Worm (Caenorhabditis elegans) whole organism, L4/young adult: Measurements from ENCODE around the gene dsb-2.

ENCODE experiments used
- W03F9.2 ChIP-seq: fragments of 150-350 bp; optimal IDR thresholded peaks from 2 replicates; lab custom pipeline; 2014; ENCODE audit warnings: missing biosample characterization, missing genetic modification characterization
- dao-5 ChIP-seq: sonication (generic microtip); optimal IDR thresholded peaks from 2 replicates; lab custom pipeline; 2016; ENCODE audit warnings: missing genotype, missing genetic modification characterization, moderate library complexity, missing compliant biosample characterization
- him-1 ChIP-seq: sonication (generic microtip); optimal IDR thresholded peaks from 2 replicates; lab custom pipeline; 2016; ENCODE audit warnings: missing genotype, missing genetic modification reagents, missing genetic modification characterization, missing compliant biosample characterization

ce11 chrII:14432100-14432499, 21.2 kb downstream of the dsb-2 start:
- TF ChIP-seq W03F9.2 (tag; lab: Kevin White, UChicago), result no peak
- no peak for TF ChIP-seq him-1 (tag; lab: Kevin White, UChicago)
- TF ChIP-seq dao-5, result no peak
